Worm (Caenorhabditis elegans) whole organism, L1 larva: ENCODE measurements around the gene srz-47.

Experiments used
- aly-2 ChIP-seq: fragments of 150-350 bp; optimal IDR thresholded peaks from 2 replicates; lab custom pipeline; 2014; ENCODE audit warnings: missing biosample characterization, missing genetic modification characterization
- lir-3 ChIP-seq: sonication (generic microtip); optimal IDR thresholded peaks from 2 replicates; lab custom pipeline; 2016; ENCODE audit warnings: mild to moderate bottlenecking, missing genetic modification characterization, moderate library complexity, missing compliant biosample characterization; ENCODE audit not compliant: poor library complexity
- nhr-76 ChIP-seq: sonication (generic microtip); optimal IDR thresholded peaks from 2 replicates; lab custom pipeline; 2017; ENCODE audit warnings: missing biosample characterization, missing genetic modification characterization

DNA sequence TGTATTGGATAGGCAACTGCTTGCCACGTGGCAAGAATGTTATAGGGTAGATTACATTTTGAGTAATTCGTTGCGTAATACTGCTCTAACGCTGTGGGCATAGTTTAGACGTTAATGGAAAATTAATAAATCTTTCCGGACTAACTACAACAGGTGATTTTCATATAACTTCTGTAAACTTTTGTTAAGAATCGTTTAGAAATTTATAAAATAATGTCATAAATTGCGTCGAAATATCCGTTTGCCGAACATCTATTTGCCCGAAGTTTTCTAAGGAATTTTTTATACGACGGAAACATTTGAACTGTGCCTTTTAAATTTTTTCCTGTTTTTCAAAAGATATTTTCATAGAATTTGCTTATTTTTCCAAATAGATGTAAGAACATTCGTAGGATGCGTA lies 34.0 kb upstream of the srz-47 start, which contains the start of gene srh-112:
- TF ChIP-seq nhr-76 (tag; lab: Kevin White, UChicago) = no peak
- no peak for TF ChIP-seq lir-3
- no peak for TF ChIP-seq aly-2 (tag; lab: Kevin White, UChicago)
